Fruit fly (Drosophila melanogaster) whole organism: Measurements from ENCODE around the gene r.

Experiments used
- CG8478 ChIP-seq: fragments of >200 bp; optimal IDR thresholded peaks from 2 replicates; lab custom pipeline; 2018; ENCODE audit warnings: inconsistent platforms
- Dll ChIP-seq: fragments of >200 bp; optimal IDR thresholded peaks from 2 replicates; lab custom pipeline; 2017
- pan ChIP-seq: fragments of >200 bp; optimal IDR thresholded peaks from 2 replicates; lab custom pipeline; 2017
- psq ChIP-seq: fragments of >200 bp; optimal IDR thresholded peaks from 2 replicates; lab custom pipeline; 2017
- usp ChIP-seq: fragments of >200 bp; optimal IDR thresholded peaks from 2 replicates; lab custom pipeline; 2017; ENCODE audit warnings: missing biosample characterization, missing genetic modification characterization, mixed read lengths

dm6 chrX:16647092-16647632 is 8.0 kb upstream of the r start:
- TF ChIP-seq usp (GFP tag; lab: Kevin White, UChicago) = no peak
- TF ChIP-seq psq (lab: Kevin White, UChicago) = no peak
- TF ChIP-seq Dll (lab: Kevin White, UChicago) = no peak
- TF ChIP-seq pan (lab: Kevin White, UChicago) = no peak
- TF ChIP-seq CG8478 (lab: Kevin White, UChicago) = no peak
